Fruit fly (Drosophila melanogaster) S2 (cell line): Measurements from ENCODE around the gene Rpt6.

Experiments used
- CG8478 ChIP-seq: fragments of >200 bp; optimal IDR thresholded peaks from 2 replicates; lab custom pipeline; 2018
- CTCF ChIP-seq, 2 experiments: fragments of >200 bp; optimal IDR thresholded peaks; 2 replicates each; lab custom pipeline; 2018

DNA sequence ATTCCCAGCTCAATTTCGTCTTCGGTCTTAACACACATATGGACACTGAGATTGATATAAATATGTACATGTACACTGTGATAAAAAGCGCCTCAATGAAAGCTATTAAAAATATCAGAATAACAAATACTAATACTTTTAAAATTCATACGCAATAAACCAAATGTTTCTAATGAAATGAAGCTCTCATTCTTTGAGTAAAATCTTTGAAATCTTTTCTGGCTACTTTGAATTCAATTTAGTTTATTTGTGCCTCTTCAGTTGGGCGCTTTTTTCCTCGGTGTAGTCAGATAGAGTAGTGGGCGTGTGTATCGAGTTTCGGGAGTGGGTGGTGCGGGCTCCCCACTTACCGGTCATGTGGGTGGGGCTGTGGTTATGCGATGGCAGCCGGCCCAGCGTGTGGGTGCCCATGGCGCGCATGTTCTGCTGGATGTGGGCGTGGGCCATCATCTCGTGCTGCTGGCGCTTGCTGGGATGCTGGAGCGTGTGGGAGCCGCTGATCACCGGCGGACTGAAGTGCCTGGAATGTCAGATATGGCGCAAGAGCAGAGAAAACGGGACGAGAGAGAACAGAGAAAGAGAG is 18.8 kb downstream of the Rpt6 start:
- no peak for TF ChIP-seq CG8478 (lab: Kevin White, UChicago)
- TF ChIP-seq CTCF (optimal IDR thresholded peaks at IDR 0.05; lab: Kevin White, UChicago) = no peak
